Fruit fly (Drosophila melanogaster) whole organism, embryonic: ENCODE measurements around the gene RpL28.

Experiments
- ATbp ChIP-seq: fragments of 200-800 bp; sonication (Bioruptor generic); optimal IDR thresholded peaks from 2 replicates; lab custom pipeline; 2017; ENCODE audit warnings: missing biosample characterization, mild to moderate bottlenecking, missing genetic modification characterization, missing genetic modification reagents
- CG10431 ChIP-seq: fragments of 200-800 bp; sonication (Bioruptor generic); optimal IDR thresholded peaks from 3 replicates; lab custom pipeline; 2018; ENCODE audit warnings: missing biosample characterization, mild to moderate bottlenecking, missing genetic modification characterization
- CG10462 ChIP-seq: fragments of 200-800 bp; sonication (Bioruptor generic); optimal IDR thresholded peaks from 2 replicates; lab custom pipeline; 2016; ENCODE audit warnings: missing biosample characterization, missing genetic modification characterization
- CG10654 ChIP-seq: fragments of 200-800 bp; sonication (Bioruptor generic); optimal IDR thresholded peaks from 2 replicates; lab custom pipeline; 2016; ENCODE audit warnings: missing biosample characterization, missing genetic modification characterization
- CG13296 ChIP-seq: fragments of 200-800 bp; sonication (Bioruptor generic); optimal IDR thresholded peaks from 3 replicates; lab custom pipeline; 2018; ENCODE audit warnings: missing biosample characterization, mild to moderate bottlenecking, missing genetic modification characterization
- CG13424 ChIP-seq: fragments of 200-800 bp; sonication (Bioruptor generic); optimal IDR thresholded peaks from 2 replicates; lab custom pipeline; 2019; ENCODE audit warnings: missing biosample characterization, mild to moderate bottlenecking, missing genetic modification characterization, moderate library complexity
- CG13775 ChIP-seq: fragments of 200-800 bp; sonication (Bioruptor generic); optimal IDR thresholded peaks from 3 replicates; lab custom pipeline; 2017; ENCODE audit warnings: missing biosample characterization, mild to moderate bottlenecking, missing genetic modification characterization
- CG17829 ChIP-seq: fragments of 200-800 bp; optimal IDR thresholded peaks from 2 replicates; lab custom pipeline; 2019; ENCODE audit warnings: missing biosample characterization, mild to moderate bottlenecking, missing genetic modification characterization, moderate library complexity
- CG30431 ChIP-seq: fragments of 200-800 bp; sonication (Bioruptor generic); optimal IDR thresholded peaks from 2 replicates; lab custom pipeline; 2017; ENCODE audit warnings: missing biosample characterization, missing genetic modification characterization
- CG31224 ChIP-seq: fragments of 200-800 bp; sonication (Bioruptor generic); IDR thresholded peaks from 2 replicates; pipeline ENCODE4 v1.3.6; 2022; ENCODE audit warnings: missing biosample characterization, missing genetic modification characterization
- CG32772 ChIP-seq: fragments of 200-800 bp; sonication (Bioruptor generic); IDR thresholded peaks from 2 replicates; pipeline ENCODE4 v1.3.6; 2022; ENCODE audit warnings: missing biosample characterization, missing genetic modification characterization
- CG34376 ChIP-seq: fragments of 200-800 bp; sonication (Bioruptor generic); optimal IDR thresholded peaks from 2 replicates; lab custom pipeline; 2018; ENCODE audit warnings: missing biosample characterization, mild to moderate bottlenecking, missing genetic modification characterization
- CG6654 ChIP-seq: fragments of 200-800 bp; sonication (Bioruptor generic); optimal IDR thresholded peaks from 2 replicates; lab custom pipeline; 2017; ENCODE audit warnings: missing biosample characterization, mild to moderate bottlenecking, missing genetic modification characterization
- CG6765 ChIP-seq: fragments of 200-800 bp; sonication (Bioruptor generic); optimal IDR thresholded peaks from 3 replicates; lab custom pipeline; 2017; ENCODE audit warnings: missing biosample characterization, mild to moderate bottlenecking, missing genetic modification characterization
- CG8924 ChIP-seq: fragments of 200-800 bp; optimal IDR thresholded peaks from 3 replicates; lab custom pipeline; 2019; ENCODE audit warnings: missing biosample characterization, mild to moderate bottlenecking, missing genetic modification characterization, moderate library complexity
- CG9797 ChIP-seq: fragments of 200-800 bp; sonication (Bioruptor generic); optimal IDR thresholded peaks from 3 replicates; lab custom pipeline; 2018; ENCODE audit warnings: missing biosample characterization, mild to moderate bottlenecking, missing genetic modification characterization
- Camta ChIP-seq: fragments of 200-800 bp; sonication (Bioruptor generic); optimal IDR thresholded peaks from 2 replicates; lab custom pipeline; 2016; ENCODE audit warnings: missing biosample characterization, missing genetic modification characterization
- D19B ChIP-seq: fragments of 200-800 bp; sonication (Bioruptor generic); optimal IDR thresholded peaks from 2 replicates; lab custom pipeline; 2017; ENCODE audit warnings: missing biosample characterization, mild to moderate bottlenecking, missing genetic modification characterization
- Doc3 ChIP-seq: fragments of 200-800 bp; sonication (Bioruptor generic); IDR thresholded peaks from 3 replicates; pipeline ENCODE4 v1.3.6; 2022; ENCODE audit warnings: missing biosample characterization, missing genetic modification characterization; ENCODE audit not compliant: partially characterized antibody
- Elba2 ChIP-seq: fragments of 200-800 bp; sonication (Bioruptor generic); optimal IDR thresholded peaks from 3 replicates; lab custom pipeline; 2016; ENCODE audit warnings: missing biosample characterization, missing genetic modification characterization
- H15 ChIP-seq: fragments of 200-800 bp; sonication (Bioruptor generic); IDR thresholded peaks from 3 replicates; pipeline ENCODE4 v1.3.6; 2022; ENCODE audit warnings: missing biosample characterization, missing genetic modification characterization
- Hey ChIP-seq: fragments of 200-800 bp; sonication (Bioruptor generic); optimal IDR thresholded peaks from 3 replicates; lab custom pipeline; 2018; ENCODE audit warnings: missing biosample characterization, mild to moderate bottlenecking, missing genetic modification characterization
- Lim3 ChIP-seq: fragments of 200-800 bp; sonication (Bioruptor generic); IDR thresholded peaks from 2 replicates; pipeline ENCODE4 v1.3.6; 2022; ENCODE audit warnings: missing biosample characterization, missing genetic modification characterization
- Oaz ChIP-seq: fragments of 200-800 bp; sonication (Bioruptor generic); IDR thresholded peaks from 2 replicates; pipeline ENCODE4 v1.3.6; 2022; ENCODE audit warnings: missing biosample characterization, missing genetic modification characterization
- Rfx ChIP-seq: fragments of 200-800 bp; sonication (Bioruptor generic); IDR thresholded peaks from 2 replicates; pipeline ENCODE4 v1.3.6; 2022; ENCODE audit warnings: missing biosample characterization, missing genetic modification characterization
- Spps ChIP-seq: fragments of 200-800 bp; sonication (Bioruptor generic); optimal IDR thresholded peaks from 2 replicates; lab custom pipeline; 2018; ENCODE audit warnings: missing biosample characterization, mild to moderate bottlenecking, missing genetic modification characterization
- Tbp ChIP-seq: fragments of >200 bp; optimal IDR thresholded peaks from 2 replicates; lab custom pipeline; 2018; ENCODE audit warnings: missing biosample characterization, missing genetic modification characterization
- YL-1 ChIP-seq: fragments of 200-800 bp; sonication (Bioruptor generic); optimal IDR thresholded peaks from 3 replicates; lab custom pipeline; 2017; ENCODE audit warnings: missing biosample characterization, mild to moderate bottlenecking, missing genetic modification characterization
- ap ChIP-seq: fragments of 200-800 bp; sonication (Bioruptor generic); IDR thresholded peaks from 2 replicates; pipeline ENCODE4 v1.3.6; 2022; ENCODE audit warnings: missing biosample characterization, missing genetic modification characterization
- ato ChIP-seq: fragments of 200-800 bp; sonication (Bioruptor generic); IDR thresholded peaks from 2 replicates; pipeline ENCODE4 v1.3.6; 2022; ENCODE audit warnings: missing biosample characterization, missing genetic modification characterization; ENCODE audit not compliant: partially characterized antibody
- bigmax ChIP-seq: fragments of 200-800 bp; sonication (Bioruptor generic); optimal IDR thresholded peaks from 2 replicates; lab custom pipeline; 2018; ENCODE audit warnings: missing biosample characterization, mild to moderate bottlenecking, missing genetic modification characterization
- bowl ChIP-seq: fragments of 200-800 bp; sonication (Bioruptor generic); IDR thresholded peaks from 2 replicates; pipeline ENCODE4 v1.3.6; 2022; ENCODE audit warnings: missing biosample characterization, missing genetic modification characterization
- chm ChIP-seq: fragments of 200-800 bp; sonication (Bioruptor generic); IDR thresholded peaks from 2 replicates; pipeline ENCODE4 v1.3.6; 2022; ENCODE audit warnings: missing biosample characterization, missing genetic modification characterization
- dati ChIP-seq: fragments of 200-800 bp; sonication (Bioruptor generic); IDR thresholded peaks from 2 replicates; pipeline ENCODE4 v1.3.6; 2022; ENCODE audit warnings: missing biosample characterization, missing genetic modification characterization
- fd96Cb ChIP-seq: fragments of 200-800 bp; sonication (Bioruptor generic); optimal IDR thresholded peaks from 2 replicates; lab custom pipeline; 2018; ENCODE audit warnings: missing biosample characterization, mild to moderate bottlenecking, missing genetic modification characterization, moderate library complexity
- ftz-f1 ChIP-seq: fragments of 200-800 bp; sonication (Bioruptor generic); optimal IDR thresholded peaks from 2 replicates; lab custom pipeline; 2016; ENCODE audit warnings: missing biosample characterization, missing genetic modification characterization
- gcm2 ChIP-seq: fragments of 200-800 bp; sonication (Bioruptor generic); optimal IDR thresholded peaks from 2 replicates; lab custom pipeline; 2016; ENCODE audit warnings: missing biosample characterization, missing genetic modification characterization
- hkb ChIP-seq, 2 experiments: fragments of 200-800 bp in 1 of 2; fragments of >200 bp in 1 of 2; sonication (Bioruptor generic) in 1 of 2; IDR thresholded peaks in 1 of 2; optimal IDR thresholded peaks in 1 of 2; 2 replicates each; pipeline versions ENCODE4 v1.3.6 to Lab custom; 2017 to 2022; ENCODE audit warnings: missing biosample characterization in 1 of 2, missing genetic modification characterization in 1 of 2
- otp ChIP-seq: fragments of 200-800 bp; sonication (Bioruptor generic); IDR thresholded peaks from 3 replicates; pipeline ENCODE4, ENCODE4 v1.3.6; 2022; ENCODE audit warnings: missing biosample characterization, missing genetic modification characterization
- pho ChIP-seq: fragments of 200-800 bp; sonication (Bioruptor generic); optimal IDR thresholded peaks from 2 replicates; lab custom pipeline; 2016; ENCODE audit warnings: missing biosample characterization, missing genetic modification characterization
- pzg ChIP-seq: fragments of 200-800 bp; sonication (Bioruptor generic); optimal IDR thresholded peaks from 3 replicates; lab custom pipeline; 2018; ENCODE audit warnings: missing biosample characterization, mild to moderate bottlenecking, missing genetic modification characterization, moderate library complexity
- rib ChIP-seq: fragments of 200-800 bp; sonication (Bioruptor generic); IDR thresholded peaks from 2 replicates; pipeline ENCODE4 v1.3.6; 2022; ENCODE audit warnings: missing biosample characterization, missing genetic modification characterization
- row ChIP-seq: fragments of 200-800 bp; sonication (Bioruptor generic); IDR thresholded peaks from 3 replicates; pipeline ENCODE4 v1.3.6; 2022; ENCODE audit warnings: missing biosample characterization, missing genetic modification characterization
- scrt ChIP-seq: fragments of 200-800 bp; sonication (Bioruptor generic); optimal IDR thresholded peaks from 2 replicates; lab custom pipeline; 2018; ENCODE audit warnings: missing biosample characterization, mild to moderate bottlenecking, missing genetic modification characterization, moderate library complexity
- sd ChIP-seq: fragments of 200-800 bp; sonication (Bioruptor generic); optimal IDR thresholded peaks from 3 replicates; lab custom pipeline; 2018; ENCODE audit warnings: missing biosample characterization, mild to moderate bottlenecking, missing genetic modification characterization, moderate library complexity
- sim ChIP-seq: fragments of 200-800 bp; sonication (Bioruptor generic); IDR thresholded peaks from 2 replicates; pipeline ENCODE4 v1.3.6; 2022; ENCODE audit warnings: missing biosample characterization, missing genetic modification characterization
- slou ChIP-seq: fragments of 200-800 bp; sonication (Bioruptor generic); optimal IDR thresholded peaks from 3 replicates; lab custom pipeline; 2016; ENCODE audit warnings: missing biosample characterization, missing genetic modification characterization
- wdn ChIP-seq: fragments of 200-800 bp; sonication (Bioruptor generic); IDR thresholded peaks from 2 replicates; pipeline ENCODE4 v1.3.6; 2022; ENCODE audit warnings: missing biosample characterization, missing genetic modification characterization
- z ChIP-seq: fragments of 200-800 bp; sonication (Bioruptor generic); IDR thresholded peaks from 3 replicates; pipeline ENCODE4 v1.3.6; 2022; ENCODE audit warnings: missing biosample characterization, missing genetic modification characterization

Gene RpL28

DNA sequence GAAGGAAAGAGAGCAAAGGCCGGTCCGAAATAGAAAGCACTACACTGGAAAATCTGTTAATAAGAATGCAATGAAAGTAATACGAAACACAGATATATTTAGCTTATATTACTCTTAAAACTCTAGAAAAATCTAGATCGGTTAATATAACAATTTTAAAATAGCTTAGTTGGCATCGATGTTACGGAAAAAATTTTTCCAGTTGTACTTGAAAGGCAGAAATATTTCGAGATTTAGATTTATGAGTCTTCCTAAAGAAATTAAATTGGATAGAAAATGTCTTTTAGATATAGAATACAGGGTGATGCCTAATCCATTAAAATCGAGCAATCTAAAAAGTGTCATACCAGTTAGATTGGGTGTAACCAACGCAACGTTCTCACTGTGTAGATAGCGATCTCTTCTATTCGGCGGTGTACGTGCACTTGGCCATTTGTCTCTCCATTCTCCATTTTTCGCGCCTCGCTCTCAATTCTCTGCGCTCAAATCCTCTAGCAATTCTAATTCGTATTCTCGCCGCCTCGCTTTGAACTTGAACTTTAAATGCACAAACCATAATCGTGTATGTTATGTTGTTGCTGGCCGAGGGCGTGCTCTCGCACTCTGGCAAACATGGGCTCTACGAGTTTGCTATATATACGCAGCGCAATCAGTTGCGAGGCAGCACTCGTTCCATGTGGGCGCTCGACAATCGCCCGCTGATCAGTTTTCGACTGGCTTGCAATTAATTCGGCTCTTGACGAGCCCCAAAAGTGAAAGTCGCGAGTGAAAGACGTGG lies 27.4 kb upstream of the RpL28 start (continued):
- TF ChIP-seq CG32772 (GFP tag; lab: Robert Waterston, UW) = peak; percentile 72
- no peak for TF ChIP-seq chm (GFP tag; lab: Robert Waterston, UW)
- peak; percentile 88 for TF ChIP-seq H15 (GFP tag; lab: Robert Waterston, UW)
- TF ChIP-seq hkb (optimal IDR thresholded peaks at IDR 0.05; lab: Kevin White, UChicago) = no peak
- TF ChIP-seq hkb (GFP tag; IDR thresholded peaks at IDR 0.05; lab: Robert Waterston, UW) = peak; percentile 80
- no peak for TF ChIP-seq bigmax (GFP tag; lab: Kevin White, UChicago)
- TF ChIP-seq CG9797 (GFP tag; lab: Kevin White, UChicago) = peak; percentile 18
- TF ChIP-seq pzg (GFP tag; lab: Kevin White, UChicago) = no peak
- TF ChIP-seq sd (tag; lab: Kevin White, UChicago) = peak; percentile 83
- TF ChIP-seq Tbp (GFP tag; lab: Kevin White, UChicago) = no peak
- peak; percentile 80 for TF ChIP-seq scrt
- peak; percentile 86 for TF ChIP-seq CG6765 (GFP tag; lab: Kevin White, UChicago)
- TF ChIP-seq wdn (GFP tag; lab: Robert Waterston, UW) = no peak; the same call in none of the 2 replicates
- peak; percentile 94 for TF ChIP-seq CG10462 (GFP tag; lab: Kevin White, UChicago)
- peak; percentile 83 for TF ChIP-seq CG10654 (GFP tag; lab: Kevin White, UChicago)
- TF ChIP-seq Doc3 (GFP tag; lab: Robert Waterston, UW) = no peak
- peak; percentile 70 for TF ChIP-seq CG31224
- peak; percentile 96 for TF ChIP-seq Camta (GFP tag; lab: Kevin White, UChicago)
- peak; percentile 88 for TF ChIP-seq D19B (GFP tag; lab: Kevin White, UChicago)
- TF ChIP-seq ato (GFP tag; lab: Robert Waterston, UW) = no peak
- peak; percentile 63 for TF ChIP-seq Elba2 (GFP tag; lab: Kevin White, UChicago)
- peak; percentile 90 for TF ChIP-seq CG13296 (GFP tag; lab: Kevin White, UChicago)
- peak; percentile 72 for TF ChIP-seq ap
- TF ChIP-seq Oaz (GFP tag; lab: Robert Waterston, UW) = peak; percentile 66
- peak; percentile 88 for TF ChIP-seq CG6654 (GFP tag; lab: Kevin White, UChicago)
- 0 out of 2 replicates have a peak, but pooled peaks have one; percentile 36 for TF ChIP-seq Lim3 (GFP tag; lab: Robert Waterston, UW)
- peak; percentile 89 for TF ChIP-seq Rfx (GFP tag; lab: Robert Waterston, UW)
- peak; percentile 89 for TF ChIP-seq ATbp (GFP tag; lab: Kevin White, UChicago)
- TF ChIP-seq CG13424 (tag; lab: Kevin White, UChicago) = peak; percentile 97
- TF ChIP-seq slou = peak; percentile 91
- peak; percentile 93 for TF ChIP-seq fd96Cb (tag; lab: Kevin White, UChicago)
- peak; percentile 83 for TF ChIP-seq CG10431
- peak; percentile 81 for TF ChIP-seq YL-1 (GFP tag; lab: Kevin White, UChicago)
- TF ChIP-seq rib (GFP tag; lab: Robert Waterston, UW) = no peak; the same call in none of the 2 replicates
- peak; percentile 77 for TF ChIP-seq otp
- peak; percentile 97 for TF ChIP-seq CG13775 (GFP tag; lab: Kevin White, UChicago)
- peak; percentile 38; the same call in 1 of the 2 replicates for TF ChIP-seq dati
- TF ChIP-seq CG8924 (tag; lab: Kevin White, UChicago) = peak; percentile 98
- peak; percentile 96 for TF ChIP-seq pho (GFP tag; lab: Kevin White, UChicago)
- TF ChIP-seq sim = peak; percentile 58; the same call in 1 of the 2 replicates
- peak; percentile 94 for TF ChIP-seq CG30431 (GFP tag; lab: Kevin White, UChicago)
- TF ChIP-seq gcm2 (GFP tag; lab: Kevin White, UChicago) = peak; percentile 90
- peak; percentile 71 for TF ChIP-seq Hey (tag; lab: Kevin White, UChicago)
- peak; percentile 80 for TF ChIP-seq Spps
- peak; percentile 91 for TF ChIP-seq ftz-f1
- peak; percentile 95 for TF ChIP-seq CG17829
- TF ChIP-seq CG34376 (GFP tag; lab: Kevin White, UChicago) = peak; percentile 76
- TF ChIP-seq row = peak; percentile 95
- no peak; the same call in 1 of the 2 replicates for TF ChIP-seq bowl (GFP tag; lab: Robert Waterston, UW)
- no peak for TF ChIP-seq z (GFP tag; lab: Robert Waterston, UW)
